Worm (Caenorhabditis elegans) whole organism, L4 larva: Measurements from ENCODE around the gene C46C11.3.
"Not testable (repeated sequence)": the region's sequence is repeated elsewhere in the genome, so short reads cannot be mapped to it uniquely, and the experiment has no call there.

ENCODE experiments used
- D1046.2 ChIP-seq: fragments of 200-800 bp; sonication (Bioruptor generic); IDR thresholded peaks from 2 replicates; pipeline ENCODE4 v1.3.6; 2022; ENCODE audit warnings: missing genetic modification characterization, missing compliant biosample characterization
- F10B5.3 ChIP-seq: sonication (generic microtip); optimal IDR thresholded peaks from 2 replicates; lab custom pipeline; 2016; ENCODE audit warnings: mild to moderate bottlenecking, missing genetic modification characterization, missing compliant biosample characterization
- F37D6.2 ChIP-seq: sonication (generic microtip); optimal IDR thresholded peaks from 2 replicates; lab custom pipeline; 2016; ENCODE audit warnings: mild to moderate bottlenecking, missing genetic modification characterization, missing compliant biosample characterization
- F44E2.7 ChIP-seq: fragments of 200-800 bp; sonication (Bioruptor generic); IDR thresholded peaks from 2 replicates; pipeline ENCODE4 v2.1.2; 2022; ENCODE audit warnings: missing genetic modification characterization, missing compliant biosample characterization
- T26A8.4 ChIP-seq: fragments of 200-800 bp; sonication (Bioruptor generic); IDR thresholded peaks from 2 replicates; pipeline ENCODE4 v1.3.6; 2022; ENCODE audit warnings: missing genetic modification characterization, missing compliant biosample characterization
- Y5F2A.4 ChIP-seq: fragments of 200-800 bp; sonication (Bioruptor generic); optimal IDR thresholded peaks from 2 replicates; lab custom pipeline; 2018; ENCODE audit warnings: mild to moderate bottlenecking, missing genetic modification characterization, missing compliant biosample characterization
- aha-1 ChIP-seq: fragments of 150-350 bp; peaks from one replicate; lab custom pipeline; 2014; ENCODE audit warnings: missing biosample characterization, missing genetic modification characterization
- arid-1 ChIP-seq: fragments of 200-800 bp; sonication (Bioruptor generic); conservative IDR thresholded peaks from 2 replicates; pipeline ENCODE4 v1.3.6; 2022; ENCODE audit warnings: missing genetic modification reagents, missing genetic modification characterization, missing compliant biosample characterization
- ceh-20 ChIP-seq: fragments of 200-800 bp; sonication (Bioruptor generic); IDR thresholded peaks from 2 replicates; pipeline ENCODE4 v1.3.6; 2022; ENCODE audit warnings: missing genetic modification reagents, missing genetic modification characterization, missing compliant biosample characterization
- ctbp-1 ChIP-seq: fragments of 200-800 bp; sonication (Bioruptor generic); IDR thresholded peaks from 2 replicates; pipeline ENCODE4 v1.3.6; 2022; ENCODE audit warnings: missing genetic modification reagents, missing genetic modification characterization, missing compliant biosample characterization
- dmd-6 ChIP-seq: fragments of 200-800 bp; sonication (Bioruptor generic); IDR thresholded peaks from 2 replicates; pipeline ENCODE4 v1.3.6; 2022; ENCODE audit warnings: missing genetic modification reagents, missing genetic modification characterization, missing compliant biosample characterization
- dmd-9 ChIP-seq: fragments of 200-800 bp; sonication (Bioruptor generic); IDR thresholded peaks from 2 replicates; pipeline ENCODE4 v1.3.6; 2022; ENCODE audit warnings: missing genetic modification reagents, missing genetic modification characterization, missing compliant biosample characterization
- dve-1 ChIP-seq: sonication (generic microtip); optimal IDR thresholded peaks from 2 replicates; lab custom pipeline; 2017; ENCODE audit warnings: antibody characterized with exemption, mild to moderate bottlenecking, missing genetic modification characterization, missing compliant biosample characterization; ENCODE audit not compliant: insufficient read depth
- egl-43 ChIP-seq: fragments of 200-800 bp; sonication (Bioruptor generic); IDR thresholded peaks from 2 replicates; pipeline ENCODE4 v1.3.6; 2022; ENCODE audit warnings: missing genetic modification reagents, missing genetic modification characterization, missing compliant biosample characterization
- gei-8 ChIP-seq: fragments of 200-800 bp; sonication (Bioruptor generic); optimal IDR thresholded peaks from 2 replicates; lab custom pipeline; 2018; ENCODE audit warnings: mild to moderate bottlenecking, missing genetic modification characterization, missing compliant biosample characterization
- hif-1 ChIP-seq, 2 experiments: sonication (generic microtip); optimal IDR thresholded peaks; 2 replicates each; lab custom pipeline; 2016 to 2017; ENCODE audit warnings: missing compliant biosample characterization in 2 of 2, missing genetic modification characterization in 2 of 2, missing genetic modification reagents in 2 of 2, missing genotype in 2 of 2, mild to moderate bottlenecking in 1 of 2
- hlh-11 ChIP-seq: fragments of 200-800 bp; sonication (Bioruptor generic); optimal IDR thresholded peaks from 2 replicates; lab custom pipeline; 2018; ENCODE audit warnings: mild to moderate bottlenecking, missing genetic modification characterization, missing compliant biosample characterization
- hlh-30 ChIP-seq: sonication (generic microtip); optimal IDR thresholded peaks from 2 replicates; lab custom pipeline; 2017; ENCODE audit warnings: antibody characterized with exemption, mild to moderate bottlenecking, missing genetic modification characterization, missing compliant biosample characterization; ENCODE audit not compliant: insufficient read depth
- hmg-1.1 ChIP-seq: fragments of 200-800 bp; sonication (Bioruptor generic); IDR thresholded peaks from 2 replicates; pipeline ENCODE4 v1.3.6; 2022; ENCODE audit warnings: missing genetic modification reagents, missing genetic modification characterization, missing compliant biosample characterization
- lim-7 ChIP-seq: fragments of 200-800 bp; sonication (Bioruptor generic); IDR thresholded peaks from 2 replicates; pipeline ENCODE4 v1.3.6; 2022; ENCODE audit warnings: missing genetic modification characterization, missing compliant biosample characterization
- lin-1 ChIP-seq: fragments of 200-800 bp; sonication (Bioruptor generic); IDR thresholded peaks from 2 replicates; pipeline ENCODE4 v1.3.6; 2022; ENCODE audit warnings: missing genetic modification reagents, missing genetic modification characterization, missing compliant biosample characterization
- lin-13 ChIP-seq: fragments of 150-350 bp; optimal IDR thresholded peaks from 2 replicates; lab custom pipeline; 2014; ENCODE audit warnings: missing biosample characterization, missing genetic modification reagents, missing genetic modification characterization
- lin-29 ChIP-seq: fragments of 200-800 bp; sonication (Bioruptor generic); IDR thresholded peaks from 2 replicates; pipeline ENCODE4 v1.3.6; 2022; ENCODE audit warnings: missing genetic modification reagents, missing genetic modification characterization, missing compliant biosample characterization
- lsy-2 ChIP-seq, 2 experiments: fragments of 150-350 bp in 1 of 2; sonication (generic microtip) in 1 of 2; optimal IDR thresholded peaks; 2 replicates each; lab custom pipeline; 2014 to 2017; ENCODE audit warnings: missing biosample characterization in 2 of 2, missing genetic modification characterization in 2 of 2
- madf-5 ChIP-seq, 2 experiments: fragments of 200-800 bp; sonication (Bioruptor generic); IDR thresholded peaks; 2 replicates each; pipeline ENCODE4 v1.3.6; 2022; ENCODE audit warnings: missing compliant biosample characterization in 2 of 2, missing genetic modification characterization in 2 of 2
- madf-9 ChIP-seq: fragments of 200-800 bp; sonication (Bioruptor generic); conservative IDR thresholded peaks from 2 replicates; pipeline ENCODE4 v1.3.6; 2022; ENCODE audit warnings: missing genetic modification reagents, missing genetic modification characterization, missing compliant biosample characterization
- mdl-1 ChIP-seq, 2 experiments: fragments of 150-350 bp in 1 of 2; sonication (generic microtip) in 1 of 2; optimal IDR thresholded peaks; 2 replicates each; lab custom pipeline; 2014 to 2017; ENCODE audit warnings: missing biosample characterization in 2 of 2, missing genetic modification characterization in 2 of 2
- mdt-29 ChIP-seq: fragments of 200-800 bp; sonication (Bioruptor generic); IDR thresholded peaks from 2 replicates; pipeline ENCODE4 v1.3.6; 2022; ENCODE audit warnings: missing genetic modification reagents, missing genetic modification characterization, missing compliant biosample characterization
- mep-1 ChIP-seq: fragments of 150-350 bp; sonication (generic microtip); optimal IDR thresholded peaks from 3 replicates; lab custom pipeline; 2014; ENCODE audit warnings: missing biosample characterization, missing genetic modification characterization
- mxl-3 ChIP-seq: fragments of 200-800 bp; sonication (Bioruptor generic); optimal IDR thresholded peaks from 2 replicates; lab custom pipeline; 2018; ENCODE audit warnings: mild to moderate bottlenecking, missing genetic modification characterization, missing compliant biosample characterization
- nhr-102 ChIP-seq: sonication (generic microtip); optimal IDR thresholded peaks from 2 replicates; lab custom pipeline; 2016; ENCODE audit warnings: mild to moderate bottlenecking, missing genetic modification characterization, moderate library complexity, missing compliant biosample characterization
- nhr-111 ChIP-seq: fragments of 200-800 bp; sonication (Bioruptor generic); optimal IDR thresholded peaks from 2 replicates; lab custom pipeline; 2018; ENCODE audit warnings: mild to moderate bottlenecking, missing genetic modification characterization, missing compliant biosample characterization
- nhr-25 ChIP-seq: sonication (generic microtip); optimal IDR thresholded peaks from 2 replicates; lab custom pipeline; 2017; ENCODE audit warnings: missing genetic modification characterization, mild to moderate bottlenecking, missing compliant biosample characterization, antibody characterized with exemption, moderate library complexity, borderline replicate concordance; ENCODE audit not compliant: insufficient read depth
- nhr-48 ChIP-seq: sonication (generic microtip); optimal IDR thresholded peaks from 2 replicates; lab custom pipeline; 2016; ENCODE audit warnings: mild to moderate bottlenecking, missing genetic modification characterization, missing compliant biosample characterization
- pha-4 ChIP-seq, 2 experiments: fragments of 150-350 bp in 1 of 2; fragments of 200-800 bp in 1 of 2; sonication (Bioruptor generic) in 1 of 2; IDR thresholded peaks in 1 of 2; optimal IDR thresholded peaks in 1 of 2; 2 replicates each; pipeline versions ENCODE4 v1.3.6 to Lab custom; 2014 to 2022; ENCODE audit warnings: missing genetic modification characterization in 2 of 2, missing genetic modification reagents in 2 of 2, missing biosample characterization in 1 of 2, missing compliant biosample characterization in 1 of 2
- php-3 ChIP-seq: fragments of 200-800 bp; sonication (Bioruptor generic); IDR thresholded peaks from 2 replicates; pipeline ENCODE4 v1.3.6; 2022; ENCODE audit warnings: missing genetic modification reagents, missing genetic modification characterization, missing compliant biosample characterization
- rbr-2 ChIP-seq: sonication (generic microtip); optimal IDR thresholded peaks from 2 replicates; lab custom pipeline; 2016; ENCODE audit warnings: missing genotype, missing genetic modification characterization, missing compliant biosample characterization
- saeg-2 ChIP-seq: fragments of 200-800 bp; sonication (Bioruptor generic); IDR thresholded peaks from 2 replicates; pipeline ENCODE4 v1.3.6; 2022; ENCODE audit warnings: missing genetic modification reagents, missing genetic modification characterization, missing compliant biosample characterization
- sdz-12 ChIP-seq: fragments of 200-800 bp; sonication (Bioruptor generic); optimal IDR thresholded peaks from 2 replicates; lab custom pipeline; 2018; ENCODE audit warnings: mild to moderate bottlenecking, missing genetic modification characterization, missing compliant biosample characterization
- set-16 ChIP-seq: fragments of 200-800 bp; sonication (Bioruptor generic); IDR thresholded peaks from 2 replicates; pipeline ENCODE4 v1.3.6; 2022; ENCODE audit warnings: missing genetic modification reagents, missing genetic modification characterization, missing compliant biosample characterization
- snpc-1.2 ChIP-seq: fragments of 200-800 bp; sonication (Bioruptor generic); IDR thresholded peaks from 2 replicates; pipeline ENCODE4 v1.3.6; 2022; ENCODE audit warnings: missing genetic modification reagents, missing genetic modification characterization, missing compliant biosample characterization
- spr-1 ChIP-seq: sonication (generic microtip); optimal IDR thresholded peaks from 2 replicates; lab custom pipeline; 2016; ENCODE audit warnings: mild to moderate bottlenecking, missing genetic modification characterization, missing compliant biosample characterization
- spr-3 ChIP-seq: fragments of 200-800 bp; sonication (Bioruptor generic); optimal IDR thresholded peaks from 2 replicates; lab custom pipeline; 2018; ENCODE audit warnings: mild to moderate bottlenecking, missing genetic modification characterization, missing compliant biosample characterization
- tra-1 ChIP-seq: fragments of 200-800 bp; sonication (Bioruptor generic); IDR thresholded peaks from 2 replicates; pipeline ENCODE4 v1.3.6; 2022; ENCODE audit warnings: missing genetic modification reagents, missing genetic modification characterization, missing compliant biosample characterization
- vab-7 ChIP-seq: fragments of 200-800 bp; sonication (Bioruptor generic); IDR thresholded peaks from 2 replicates; pipeline ENCODE4 v1.3.6; 2022; ENCODE audit warnings: missing genetic modification reagents, missing genetic modification characterization, missing compliant biosample characterization
- zfp-2 ChIP-seq: sonication (generic microtip); optimal IDR thresholded peaks from 2 replicates; lab custom pipeline; 2016; ENCODE audit warnings: mild to moderate bottlenecking, missing genetic modification characterization, missing compliant biosample characterization
- zfp-3 ChIP-seq: fragments of 200-800 bp; sonication (Bioruptor generic); conservative IDR thresholded peaks from 2 replicates; pipeline ENCODE4 v1.3.6; 2022; ENCODE audit warnings: missing genetic modification reagents, missing genetic modification characterization, missing compliant biosample characterization

Gene C46C11.3

DNA sequence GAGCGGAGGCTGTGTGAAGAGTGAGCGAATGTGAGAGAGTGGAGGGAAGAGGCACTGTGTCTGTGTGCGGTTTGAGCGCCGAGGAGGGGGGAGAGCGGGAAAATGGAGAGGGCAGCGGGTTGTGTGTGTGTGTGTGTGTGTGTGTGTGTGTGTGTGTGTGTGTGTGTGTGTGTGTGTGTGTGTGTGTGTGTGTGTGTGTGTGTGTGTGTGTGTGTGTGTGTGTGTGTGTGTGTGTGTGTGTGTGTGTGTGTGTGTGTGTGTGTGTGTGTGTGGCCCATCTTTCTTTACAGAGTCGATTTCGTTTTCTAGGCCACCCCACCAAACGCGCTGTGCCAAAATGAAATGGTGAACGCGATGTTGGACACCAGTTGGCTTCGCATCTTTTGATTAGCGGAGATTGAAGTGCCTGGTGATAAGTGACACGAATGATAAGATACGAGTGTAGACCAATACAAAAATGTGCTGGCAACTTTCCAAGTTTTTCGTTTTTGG, 15.7 kb upstream of the C46C11.3 start:
- peak; percentile 22 for TF ChIP-seq lin-13 (GFP tag; lab: Kevin White, UChicago)
- peak; percentile 98 for TF ChIP-seq hlh-11
- TF ChIP-seq snpc-1.2 (GFP tag; lab: Robert Waterston, UW) = peak; percentile 62; the same call in 1 of the 2 replicates
- TF ChIP-seq egl-43 (GFP tag; lab: Robert Waterston, UW) = peak; percentile 92
- TF ChIP-seq nhr-48 (tag; lab: Kevin White, UChicago) = peak; percentile 56
- TF ChIP-seq dve-1 (tag; lab: Kevin White, UChicago) = peak; percentile 89
- peak; percentile 24 for TF ChIP-seq spr-1 (tag; lab: Kevin White, UChicago)
- TF ChIP-seq F44E2.7 = 0 out of 2 replicates have a peak, but pooled peaks have one; percentile 3
- TF ChIP-seq D1046.2 (GFP tag; lab: Robert Waterston, UW) = peak; percentile 53; the same call in 1 of the 2 replicates
- TF ChIP-seq spr-3 (GFP tag; lab: Kevin White, UChicago) = peak; percentile 88
- TF ChIP-seq madf-9 (GFP tag; lab: Robert Waterston, UW) = peak; percentile 86
- peak; percentile 88 for TF ChIP-seq dmd-6
- peak in 1 of 2 experiments; percentile 35 for TF ChIP-seq lsy-2 (tag; optimal IDR thresholded peaks at IDR 0.05; lab: Kevin White, UChicago)
- peak; percentile 77 for TF ChIP-seq F10B5.3
- TF ChIP-seq arid-1 (GFP tag; lab: Robert Waterston, UW) = peak; percentile 84
- TF ChIP-seq T26A8.4 (GFP tag; lab: Robert Waterston, UW) = peak; percentile 93
- TF ChIP-seq mdl-1 (tag; optimal IDR thresholded peaks at IDR 0.05; lab: Kevin White, UChicago) = peak in 1 of 2 experiments; percentile 11
- 0 out of 4 replicates have a peak, but pooled peaks of 1 of the 2 experiments have one; percentile 57 for TF ChIP-seq madf-5 (GFP tag; IDR thresholded peaks at IDR 0.05; lab: Robert Waterston, UW)
- peak in 1 of 2 experiments; percentile 80 for TF ChIP-seq hif-1 (tag; optimal IDR thresholded peaks at IDR 0.05; lab: Kevin White, UChicago)
- peak; percentile 89 for TF ChIP-seq tra-1 (GFP tag; lab: Robert Waterston, UW)
- TF ChIP-seq Y5F2A.4 (GFP tag; lab: Kevin White, UChicago) = peak; percentile 81
- peak; percentile 56 for TF ChIP-seq hlh-30 (tag; lab: Kevin White, UChicago)
- peak; percentile 76; the same call in 1 of the 2 replicates for TF ChIP-seq php-3 (GFP tag; lab: Robert Waterston, UW)
- peak; percentile 93 for TF ChIP-seq mxl-3 (GFP tag; lab: Kevin White, UChicago)
- peak; percentile 76; the same call in 1 of the 2 replicates for TF ChIP-seq zfp-3 (GFP tag; lab: Robert Waterston, UW)
- TF ChIP-seq hmg-1.1 = peak; percentile 95
- peak; percentile 70; the same call in 1 of the 2 replicates for TF ChIP-seq lin-1 (GFP tag; lab: Robert Waterston, UW)
- peak; percentile 22 for TF ChIP-seq zfp-2
- peak; percentile 66 for TF ChIP-seq vab-7
- TF ChIP-seq mep-1 (tag; lab: Kevin White, UChicago) = peak; percentile 81
- TF ChIP-seq nhr-25 (tag; lab: Kevin White, UChicago) = peak; percentile 97
- TF ChIP-seq pha-4 (GFP tag; IDR thresholded peaks at IDR 0.05; lab: Robert Waterston, UW) = peak; percentile 94; the same call in 1 of the 2 replicates
- TF ChIP-seq pha-4 (tag; optimal IDR thresholded peaks at IDR 0.05; lab: Kevin White, UChicago) = not testable (repeated sequence)
- peak; percentile 92 for TF ChIP-seq dmd-9 (GFP tag; lab: Robert Waterston, UW)
- peak; percentile 92 for TF ChIP-seq saeg-2 (GFP tag; lab: Robert Waterston, UW)
- peak; percentile 84 for TF ChIP-seq lin-29 (GFP tag; lab: Robert Waterston, UW)
- TF ChIP-seq ctbp-1 = peak; percentile 96
- peak; percentile 79 for TF ChIP-seq nhr-102
- TF ChIP-seq lim-7 = 0 out of 2 replicates have a peak, but pooled peaks have one; percentile 16
- TF ChIP-seq gei-8 (GFP tag; lab: Kevin White, UChicago) = peak; percentile 93
- TF ChIP-seq sdz-12 = peak; percentile 85
- TF ChIP-seq nhr-111 (GFP tag; lab: Kevin White, UChicago) = peak; percentile 64
- TF ChIP-seq F37D6.2 = peak; percentile 63
- TF ChIP-seq mdt-29 (GFP tag; lab: Robert Waterston, UW) = peak; percentile 55; the same call in 1 of the 2 replicates
- peak; percentile 95 for TF ChIP-seq ceh-20 (GFP tag; lab: Robert Waterston, UW)
- TF ChIP-seq rbr-2 = peak; percentile 76
- TF ChIP-seq set-16 (GFP tag; lab: Robert Waterston, UW) = peak; percentile 92
- TF ChIP-seq aha-1 (tag; lab: Kevin White, UChicago) = peak; percentile 97
